Fruit fly (Drosophila melanogaster) whole organism, embryonic: ENCODE results near the gene Gs1l.
A peak's percentile ranks its signal among the peaks of the same experiment; 100 is the strongest.

Experiments used
- Aef1 ChIP-seq: fragments of 200-800 bp; sonication (Bioruptor generic); IDR thresholded peaks from 3 replicates; pipeline ENCODE4 v1.3.6; 2022; ENCODE audit warnings: missing biosample characterization, missing genetic modification characterization
- Antp ChIP-seq: fragments of 200-800 bp; sonication (Bioruptor generic); optimal IDR thresholded peaks from 3 replicates; lab custom pipeline; 2016; ENCODE audit warnings: missing biosample characterization, missing genetic modification characterization
- Bteb2 ChIP-seq: fragments of 200-800 bp; sonication (Bioruptor generic); optimal IDR thresholded peaks from 2 replicates; lab custom pipeline; 2016; ENCODE audit warnings: missing biosample characterization, missing genetic modification characterization
- CG10654 ChIP-seq: fragments of 200-800 bp; sonication (Bioruptor generic); optimal IDR thresholded peaks from 2 replicates; lab custom pipeline; 2016; ENCODE audit warnings: missing biosample characterization, missing genetic modification characterization
- CG10959 ChIP-seq: fragments of 200-800 bp; sonication (Bioruptor generic); IDR thresholded peaks from 2 replicates; pipeline ENCODE4 v1.3.6; 2022; ENCODE audit warnings: missing biosample characterization, missing genetic modification characterization
- CG10979 ChIP-seq: fragments of 200-800 bp; sonication (Bioruptor generic); optimal IDR thresholded peaks from 2 replicates; lab custom pipeline; 2018; ENCODE audit warnings: missing biosample characterization, mild to moderate bottlenecking, missing genetic modification characterization, moderate library complexity
- CG12071 ChIP-seq: fragments of 200-800 bp; sonication (Bioruptor generic); optimal IDR thresholded peaks from 3 replicates; lab custom pipeline; 2018; ENCODE audit warnings: missing biosample characterization, mild to moderate bottlenecking, missing genetic modification characterization
- CG12299 ChIP-seq: fragments of 200-800 bp; sonication (Bioruptor generic); optimal IDR thresholded peaks from 2 replicates; lab custom pipeline; 2018; ENCODE audit warnings: missing biosample characterization, mild to moderate bottlenecking, missing genetic modification characterization
- CG12659 ChIP-seq: fragments of 200-800 bp; sonication (Bioruptor generic); optimal IDR thresholded peaks from 3 replicates; lab custom pipeline; 2017; ENCODE audit warnings: mild to moderate bottlenecking, missing biosample characterization, missing genetic modification reagents, missing genetic modification characterization
- CG13296 ChIP-seq: fragments of 200-800 bp; sonication (Bioruptor generic); optimal IDR thresholded peaks from 3 replicates; lab custom pipeline; 2018; ENCODE audit warnings: missing biosample characterization, mild to moderate bottlenecking, missing genetic modification characterization
- CG14050 ChIP-seq: fragments of 200-800 bp; sonication (Bioruptor generic); IDR thresholded peaks from 3 replicates; pipeline ENCODE4 v1.3.6; 2022; ENCODE audit warnings: missing biosample characterization, missing genetic modification characterization
- CG14965 ChIP-seq: fragments of 200-800 bp; sonication (Bioruptor generic); optimal IDR thresholded peaks from 2 replicates; lab custom pipeline; 2016; ENCODE audit warnings: missing biosample characterization, missing genetic modification characterization, borderline replicate concordance
- CG16863 ChIP-seq: fragments of 200-800 bp; sonication (Bioruptor generic); optimal IDR thresholded peaks from 3 replicates; lab custom pipeline; 2016; ENCODE audit warnings: missing biosample characterization, missing genetic modification characterization
- CG17186 ChIP-seq: fragments of 200-800 bp; sonication (Bioruptor generic); optimal IDR thresholded peaks from 3 replicates; lab custom pipeline; 2017; ENCODE audit warnings: missing biosample characterization, missing genetic modification reagents, missing genetic modification characterization
- CG17328 ChIP-seq: fragments of 200-800 bp; sonication (Bioruptor generic); IDR thresholded peaks from 2 replicates; pipeline ENCODE4 v1.3.6; 2022; ENCODE audit warnings: missing biosample characterization, missing genetic modification characterization
- CG31365 ChIP-seq: fragments of 200-800 bp; sonication (Bioruptor generic); optimal IDR thresholded peaks from 2 replicates; lab custom pipeline; 2018; ENCODE audit warnings: missing biosample characterization, mild to moderate bottlenecking, missing genetic modification characterization
- CG32532 ChIP-seq: fragments of 200-800 bp; sonication (Bioruptor generic); IDR thresholded peaks from 2 replicates; pipeline ENCODE4 v1.3.6; 2022; ENCODE audit warnings: missing biosample characterization, missing genetic modification characterization
- CG33557 ChIP-seq: fragments of 200-800 bp; sonication (Bioruptor generic); optimal IDR thresholded peaks from 2 replicates; lab custom pipeline; 2019; ENCODE audit warnings: missing biosample characterization, mild to moderate bottlenecking, missing genetic modification characterization, moderate library complexity
- CG5953 ChIP-seq: fragments of 200-800 bp; sonication (Bioruptor generic); IDR thresholded peaks from 2 replicates; pipeline ENCODE4 v1.3.6; 2022; ENCODE audit warnings: missing biosample characterization, missing genetic modification characterization
- CG7987 ChIP-seq: fragments of 200-800 bp; sonication (Bioruptor generic); optimal IDR thresholded peaks from 2 replicates; lab custom pipeline; 2018; ENCODE audit warnings: missing biosample characterization, mild to moderate bottlenecking, missing genetic modification characterization, moderate library complexity
- CG8359 ChIP-seq: fragments of 200-800 bp; sonication (Bioruptor generic); optimal IDR thresholded peaks from 2 replicates; lab custom pipeline; 2017; ENCODE audit warnings: missing biosample characterization, mild to moderate bottlenecking, missing genetic modification characterization, borderline replicate concordance
- CG9215 ChIP-seq: fragments of 200-800 bp; sonication (Bioruptor generic); IDR thresholded peaks from 2 replicates; pipeline ENCODE4 v1.3.6; 2022; ENCODE audit warnings: missing biosample characterization, missing genetic modification characterization
- D19B ChIP-seq: fragments of 200-800 bp; sonication (Bioruptor generic); optimal IDR thresholded peaks from 2 replicates; lab custom pipeline; 2017; ENCODE audit warnings: missing biosample characterization, mild to moderate bottlenecking, missing genetic modification characterization
- Dfd ChIP-seq, 2 experiments: fragments of >200 bp; optimal IDR thresholded peaks; 2 replicates each; lab custom pipeline; 2017; ENCODE audit warnings: missing biosample characterization in 2 of 2, missing genetic modification characterization in 2 of 2
- Dp ChIP-seq: fragments of 200-800 bp; sonication (Bioruptor generic); optimal IDR thresholded peaks from 2 replicates; lab custom pipeline; 2018; ENCODE audit warnings: missing biosample characterization, mild to moderate bottlenecking, missing genetic modification characterization, moderate library complexity
- Fer2 ChIP-seq: fragments of 200-800 bp; sonication (Bioruptor generic); optimal IDR thresholded peaks from 2 replicates; lab custom pipeline; 2018; ENCODE audit warnings: missing biosample characterization, mild to moderate bottlenecking, missing genetic modification characterization, moderate library complexity
- Hmr ChIP-seq: fragments of 200-800 bp; sonication (Bioruptor generic); optimal IDR thresholded peaks from 3 replicates; lab custom pipeline; 2017; ENCODE audit warnings: mild to moderate bottlenecking, missing biosample characterization, missing genetic modification reagents, missing genetic modification characterization
- Hmx ChIP-seq: fragments of 200-800 bp; sonication (Bioruptor generic); optimal IDR thresholded peaks from 2 replicates; lab custom pipeline; 2016; ENCODE audit warnings: missing biosample characterization, missing genetic modification characterization
- MTF-1 ChIP-seq: fragments of 200-800 bp; sonication (Bioruptor generic); optimal IDR thresholded peaks from 2 replicates; lab custom pipeline; 2018; ENCODE audit warnings: missing biosample characterization, mild to moderate bottlenecking, missing genetic modification characterization, borderline replicate concordance
- Nf-YC ChIP-seq: fragments of 200-800 bp; optimal IDR thresholded peaks from 3 replicates; lab custom pipeline; 2019; ENCODE audit warnings: missing biosample characterization, mild to moderate bottlenecking, missing genetic modification characterization, moderate library complexity
- Oli ChIP-seq: fragments of 200-800 bp; sonication (Bioruptor generic); optimal IDR thresholded peaks from 2 replicates; lab custom pipeline; 2018; ENCODE audit warnings: missing biosample characterization, mild to moderate bottlenecking, missing genetic modification characterization, moderate library complexity
- Rfx ChIP-seq: fragments of 200-800 bp; sonication (Bioruptor generic); IDR thresholded peaks from 2 replicates; pipeline ENCODE4 v1.3.6; 2022; ENCODE audit warnings: missing biosample characterization, missing genetic modification characterization
- Taf1 ChIP-seq: fragments of 200-800 bp; sonication (Bioruptor generic); IDR thresholded peaks from 2 replicates; pipeline ENCODE4 v1.3.6; 2022; ENCODE audit warnings: missing biosample characterization, missing genetic modification characterization
- aop ChIP-seq: fragments of 200-800 bp; sonication (Bioruptor generic); IDR thresholded peaks from 2 replicates; pipeline ENCODE4 v1.3.6; 2022; ENCODE audit warnings: missing biosample characterization, missing genetic modification characterization
- chif ChIP-seq, 2 experiments: fragments of 200-800 bp; sonication (Bioruptor generic); optimal IDR thresholded peaks; 3 replicates each; lab custom pipeline; 2016; ENCODE audit warnings: missing biosample characterization in 2 of 2, missing genetic modification characterization in 2 of 2
- corto ChIP-seq: fragments of 200-800 bp; sonication (Bioruptor generic); optimal IDR thresholded peaks from 2 replicates; lab custom pipeline; 2016; ENCODE audit warnings: missing biosample characterization, mild to moderate bottlenecking, missing genetic modification characterization, moderate library complexity
- crol ChIP-seq: fragments of 200-800 bp; sonication (Bioruptor generic); IDR thresholded peaks from 2 replicates; pipeline ENCODE4 v1.3.6; 2022; ENCODE audit warnings: missing biosample characterization, missing genetic modification characterization
- gem ChIP-seq: fragments of 200-800 bp; sonication (Bioruptor generic); optimal IDR thresholded peaks from 2 replicates; lab custom pipeline; 2019; ENCODE audit warnings: missing biosample characterization, mild to moderate bottlenecking, missing genetic modification characterization, moderate library complexity
- grau ChIP-seq: fragments of 200-800 bp; optimal IDR thresholded peaks from 3 replicates; lab custom pipeline; 2019; ENCODE audit warnings: missing biosample characterization, mild to moderate bottlenecking, missing genetic modification characterization, moderate library complexity
- hth ChIP-seq: fragments of >200 bp; optimal IDR thresholded peaks from 2 replicates; lab custom pipeline; 2017; ENCODE audit warnings: inconsistent platforms
- jumu ChIP-seq: fragments of 200-800 bp; sonication (Bioruptor generic); optimal IDR thresholded peaks from 3 replicates; lab custom pipeline; 2016; ENCODE audit warnings: missing biosample characterization, missing genetic modification characterization
- lola ChIP-seq, 3 experiments: fragments of >200 bp in 2 of 3; fragments of 200-800 bp in 1 of 3; sonication (Bioruptor generic) in 1 of 3; optimal IDR thresholded peaks; 2 replicates each; lab custom pipeline; 2017 to 2019; ENCODE audit warnings: missing biosample characterization in 3 of 3, missing genetic modification characterization in 3 of 3, mild to moderate bottlenecking in 1 of 3, moderate library complexity in 1 of 3
- mld ChIP-seq: fragments of 200-800 bp; sonication (Bioruptor generic); IDR thresholded peaks from 3 replicates; pipeline ENCODE4 v1.3.6; 2022; ENCODE audit warnings: missing biosample characterization, missing genetic modification characterization; ENCODE audit not compliant: partially characterized antibody
- psq ChIP-seq: fragments of 200-800 bp; sonication (Bioruptor generic); optimal IDR thresholded peaks from 2 replicates; lab custom pipeline; 2017; ENCODE audit warnings: missing biosample characterization, missing genetic modification characterization
- pum ChIP-seq: fragments of 200-800 bp; sonication (Bioruptor generic); optimal IDR thresholded peaks from 2 replicates; lab custom pipeline; 2016; ENCODE audit warnings: missing biosample characterization, missing genetic modification characterization
- shn ChIP-seq: fragments of 200-800 bp; sonication (Bioruptor generic); optimal IDR thresholded peaks from 3 replicates; lab custom pipeline; 2016; ENCODE audit warnings: missing biosample characterization, missing genetic modification characterization
- toy ChIP-seq: fragments of 200-800 bp; sonication (Bioruptor generic); IDR thresholded peaks from 2 replicates; pipeline ENCODE4 v1.3.6; 2022; ENCODE audit warnings: missing biosample characterization, missing genetic modification characterization
- ttk ChIP-seq: fragments of 200-800 bp; sonication (Bioruptor generic); IDR thresholded peaks from 2 replicates; pipeline ENCODE4 v2.1.2; 2022; ENCODE audit warnings: missing biosample characterization, missing genetic modification characterization
- vnd ChIP-seq: fragments of 200-800 bp; sonication (Bioruptor generic); IDR thresholded peaks from 3 replicates; pipeline ENCODE4 v1.3.6; 2022; ENCODE audit warnings: missing biosample characterization, missing genetic modification characterization; ENCODE audit not compliant: partially characterized antibody
- zfh1 ChIP-seq: fragments of 200-800 bp; sonication (Bioruptor generic); IDR thresholded peaks from 3 replicates; pipeline ENCODE4 v1.3.6; 2022; ENCODE audit warnings: missing biosample characterization, missing genetic modification characterization

Gene Gs1l

dm6 chr2L:4454009-4454689, 2.5 kb downstream of the Gs1l start, which contains the start of the genes Secp43 and ND-B8 (continued):
- TF ChIP-seq vnd (GFP tag; lab: Robert Waterston, UW) (peak; percentile 59), zfh1 (GFP tag; lab: Robert Waterston, UW) (no peak), CG17186 (peak; percentile 49), Hmr (GFP tag; lab: Kevin White, UChicago) (peak; percentile 75), CG12071 (GFP tag; lab: Kevin White, UChicago) (no peak), CG12299 (tag; lab: Kevin White, UChicago) (no peak), Bteb2 (no peak), mld (GFP tag; lab: Robert Waterston, UW) (peak; percentile 73; the same call in 2 of the 3 replicates), toy (GFP tag; lab: Robert Waterston, UW) (no peak), CG10979 (tag; lab: Kevin White, UChicago) (no peak), corto (GFP tag; lab: Kevin White, UChicago) (no peak), MTF-1 (GFP tag; lab: Kevin White, UChicago) (no peak), CG31365 (tag; lab: Kevin White, UChicago) (no peak), CG14050 (GFP tag; lab: Robert Waterston, UW) (no peak), Hmx (no peak), CG17328 (GFP tag; lab: Robert Waterston, UW) (no peak), crol (no peak), hth (no peak), CG7987 (GFP tag; lab: Kevin White, UChicago) (no peak), aop (GFP tag; lab: Robert Waterston, UW) (no peak), Dfd (GFP tag; optimal IDR thresholded peaks at IDR 0.05; lab: Kevin White, UChicago) (no peak), ttk (GFP tag; lab: Robert Waterston, UW) (no peak), Fer2 (tag; lab: Kevin White, UChicago) (no peak), CG10654 (GFP tag; lab: Kevin White, UChicago) (no peak), Nf-YC (tag; lab: Kevin White, UChicago) (no peak), CG8359 (GFP tag; lab: Kevin White, UChicago) (no peak), Taf1 (GFP tag; lab: Robert Waterston, UW) (no peak), lola (GFP tag; optimal IDR thresholded peaks at IDR 0.05; lab: Kevin White, UChicago) (no peak), Oli (tag; lab: Kevin White, UChicago) (no peak), CG5953 (GFP tag; lab: Robert Waterston, UW) (no peak), chif (GFP tag; optimal IDR thresholded peaks at IDR 0.05; lab: Kevin White, UChicago) (no peak), CG9215 (GFP tag; lab: Robert Waterston, UW) (no peak), CG14965 (no peak), Dp (GFP tag; lab: Kevin White, UChicago) (peak; percentile 61), pum (GFP tag; lab: Kevin White, UChicago) (no peak), gem (no peak), CG10959 (GFP tag; lab: Robert Waterston, UW) (no peak), Antp (GFP tag; lab: Kevin White, UChicago) (no peak), D19B (GFP tag; lab: Kevin White, UChicago) (no peak), CG12659 (GFP tag; lab: Kevin White, UChicago) (peak; percentile 69), Aef1 (GFP tag; lab: Robert Waterston, UW) (no peak), CG33557 (GFP tag; lab: Kevin White, UChicago) (no peak), grau (tag; lab: Kevin White, UChicago) (peak; percentile 6), psq (no peak), CG13296 (GFP tag; lab: Kevin White, UChicago) (no peak), Rfx (peak; percentile 42; the same call in 1 of the 2 replicates), jumu (GFP tag; lab: Kevin White, UChicago) (no peak), CG32532 (GFP tag; lab: Robert Waterston, UW) (no peak), shn (GFP tag; lab: Kevin White, UChicago) (no peak), CG16863 (no peak)
